Worm (Caenorhabditis elegans) whole organism, L1 larva: ENCODE measurements around the gene npr-43.

Source experiments
- C16A3.4 ChIP-seq: fragments of 150-350 bp; optimal IDR thresholded peaks from 2 replicates; lab custom pipeline; 2014; ENCODE audit warnings: missing biosample characterization, missing genetic modification characterization
- C34B4.2 ChIP-seq: sonication (generic microtip); optimal IDR thresholded peaks from 2 replicates; lab custom pipeline; 2017; ENCODE audit warnings: mild to moderate bottlenecking, missing genetic modification characterization, missing compliant biosample characterization
- F16B12.6 ChIP-seq: fragments of 150-350 bp; optimal IDR thresholded peaks from 2 replicates; lab custom pipeline; 2014; ENCODE audit warnings: missing biosample characterization, missing genetic modification characterization
- Y116A8C.19 ChIP-seq: sonication (generic microtip); optimal IDR thresholded peaks from 2 replicates; lab custom pipeline; 2016; ENCODE audit warnings: missing compliant biosample characterization, missing genetic modification characterization, borderline replicate concordance
- alr-1 ChIP-seq: fragments of 200-800 bp; sonication (Bioruptor generic); optimal IDR thresholded peaks from 2 replicates; lab custom pipeline; 2018; ENCODE audit warnings: borderline replicate concordance, mild to moderate bottlenecking, missing genetic modification characterization, missing compliant biosample characterization
- ama-1 ChIP-seq: fragments of 150-350 bp; optimal IDR thresholded peaks from 2 replicates; lab custom pipeline; 2014
- blmp-1 ChIP-seq: fragments of 150-350 bp; optimal IDR thresholded peaks from 2 replicates; lab custom pipeline; 2014; ENCODE audit warnings: missing biosample characterization, missing genetic modification characterization
- ceh-63 ChIP-seq: fragments of 200-800 bp; sonication (Bioruptor generic); optimal IDR thresholded peaks from 2 replicates; lab custom pipeline; 2018; ENCODE audit warnings: mild to moderate bottlenecking, missing genetic modification characterization, missing compliant biosample characterization
- ceh-8 ChIP-seq: fragments of 200-800 bp; sonication (Bioruptor generic); optimal IDR thresholded peaks from 2 replicates; lab custom pipeline; 2018; ENCODE audit warnings: mild to moderate bottlenecking, missing genetic modification characterization, moderate library complexity, missing compliant biosample characterization
- ceh-82 ChIP-seq, 3 experiments: fragments of 150-350 bp in 1 of 3; sonication (generic microtip) in 2 of 3; optimal IDR thresholded peaks; 2 replicates each; lab custom pipeline; 2014 to 2017; ENCODE audit warnings: missing biosample characterization in 3 of 3, missing genetic modification characterization in 3 of 3
- ceh-88 ChIP-seq: fragments of 200-800 bp; sonication (Bioruptor generic); IDR thresholded peaks from 2 replicates; pipeline ENCODE4 v1.3.6; 2022; ENCODE audit warnings: missing genetic modification characterization, missing compliant biosample characterization
- ceh-90 ChIP-seq: sonication (generic microtip); optimal IDR thresholded peaks from 2 replicates; lab custom pipeline; 2016; ENCODE audit warnings: missing genetic modification characterization, missing compliant biosample characterization
- dsc-1 ChIP-seq: sonication (generic microtip); optimal IDR thresholded peaks from 2 replicates; lab custom pipeline; 2016; ENCODE audit warnings: mild to moderate bottlenecking, missing genetic modification characterization, missing compliant biosample characterization
- efl-1 ChIP-seq, 4 experiments: fragments of 150-350 bp; optimal IDR thresholded peaks in 3 of 4; peaks in 1 of 4; 1 replicate in 1 of 4; 2 replicates in 3 of 4; lab custom pipeline; 2014; ENCODE audit warnings: missing biosample characterization in 2 of 4, missing genetic modification characterization in 2 of 4, missing genetic modification reagents in 2 of 4
- efl-3 ChIP-seq: fragments of 200-800 bp; sonication (Bioruptor generic); optimal IDR thresholded peaks from 2 replicates; lab custom pipeline; 2018; ENCODE audit warnings: mild to moderate bottlenecking, missing genetic modification characterization, missing compliant biosample characterization
- egl-27 ChIP-seq, 2 experiments: fragments of 150-350 bp in 1 of 2; sonication (generic microtip); optimal IDR thresholded peaks; 3 replicates each; lab custom pipeline; 2017 to 2018; ENCODE audit warnings: missing biosample characterization in 2 of 2, missing genetic modification characterization in 2 of 2, missing genetic modification reagents in 2 of 2
- elt-2 ChIP-seq: sonication (generic microtip); optimal IDR thresholded peaks from 2 replicates; lab custom pipeline; 2016; ENCODE audit warnings: missing genetic modification characterization, mild to moderate bottlenecking, inconsistent platforms, missing compliant biosample characterization, missing genetic modification reagents
- elt-3 ChIP-seq, 6 experiments: fragments of 150-350 bp in 1 of 6; sonication (generic microtip); optimal IDR thresholded peaks; 2 replicates each; lab custom pipeline; 2017 to 2018; ENCODE audit warnings: missing biosample characterization in 6 of 6, missing genetic modification characterization in 6 of 6, inconsistent platforms in 1 of 6
- fkh-4 ChIP-seq: sonication (generic microtip); optimal IDR thresholded peaks from 2 replicates; lab custom pipeline; 2016; ENCODE audit warnings: missing compliant biosample characterization, missing genetic modification characterization, borderline replicate concordance
- fos-1 ChIP-seq: fragments of 150-350 bp; optimal IDR thresholded peaks from 2 replicates; lab custom pipeline; 2014; ENCODE audit warnings: missing biosample characterization, missing genetic modification characterization
- grh-1 ChIP-seq: fragments of 200-800 bp; sonication (Bioruptor generic); IDR thresholded peaks from 2 replicates; pipeline ENCODE4 v1.3.6; 2022; ENCODE audit warnings: missing genetic modification reagents, missing genetic modification characterization, missing compliant biosample characterization
- hlh-4 ChIP-seq: sonication (generic microtip); optimal IDR thresholded peaks from 2 replicates; lab custom pipeline; 2016; ENCODE audit warnings: mild to moderate bottlenecking, missing genetic modification characterization, missing compliant biosample characterization
- isw-1 ChIP-seq: fragments of 200-800 bp; sonication (Bioruptor generic); IDR thresholded peaks from 2 replicates; pipeline ENCODE4 v1.3.6; 2022; ENCODE audit warnings: missing genetic modification characterization, missing compliant biosample characterization
- jun-1 ChIP-seq: fragments of 150-350 bp; optimal IDR thresholded peaks from 2 replicates; lab custom pipeline; 2014; ENCODE audit warnings: missing biosample characterization, missing genetic modification reagents, missing genetic modification characterization
- lin-13 ChIP-seq: fragments of 150-350 bp; optimal IDR thresholded peaks from 2 replicates; lab custom pipeline; 2014; ENCODE audit warnings: missing biosample characterization, missing genetic modification reagents, missing genetic modification characterization
- lin-14 ChIP-seq: fragments of 200-800 bp; sonication (Bioruptor generic); optimal IDR thresholded peaks from 2 replicates; lab custom pipeline; 2018; ENCODE audit warnings: mild to moderate bottlenecking, missing genetic modification characterization, moderate library complexity, missing compliant biosample characterization
- lin-15B ChIP-seq: fragments of 150-350 bp; sonication (generic microtip); optimal IDR thresholded peaks from 3 replicates; lab custom pipeline; 2014; ENCODE audit warnings: missing biosample characterization, missing genetic modification characterization
- lin-35 ChIP-seq, 2 experiments: fragments of 150-350 bp; optimal IDR thresholded peaks; 2 replicates each; lab custom pipeline; 2014; ENCODE audit warnings: missing biosample characterization in 2 of 2, missing genetic modification characterization in 2 of 2, missing genetic modification reagents in 2 of 2
- lin-39 ChIP-seq: fragments of 150-350 bp; optimal IDR thresholded peaks from 2 replicates; lab custom pipeline; 2014; ENCODE audit warnings: missing biosample characterization, missing genetic modification reagents, missing genetic modification characterization
- mab-9 ChIP-seq: fragments of 200-800 bp; sonication (Bioruptor generic); IDR thresholded peaks from 2 replicates; pipeline ENCODE4 v1.3.6; 2022; ENCODE audit warnings: missing genetic modification reagents, missing genetic modification characterization, missing compliant biosample characterization
- mdl-1 ChIP-seq, 2 experiments: fragments of 150-350 bp; optimal IDR thresholded peaks; 2 replicates each; lab custom pipeline; 2014 to 2017; ENCODE audit warnings: missing biosample characterization in 2 of 2, missing genetic modification characterization in 2 of 2, inconsistent platforms in 1 of 2
- mep-1 ChIP-seq: fragments of 150-350 bp; optimal IDR thresholded peaks from 2 replicates; lab custom pipeline; 2014; ENCODE audit warnings: missing biosample characterization, missing genetic modification characterization
- nhr-237 ChIP-seq: fragments of 150-350 bp; optimal IDR thresholded peaks from 2 replicates; lab custom pipeline; 2014; ENCODE audit warnings: missing biosample characterization, missing genetic modification characterization
- nhr-47 ChIP-seq: sonication (generic microtip); optimal IDR thresholded peaks from 2 replicates; lab custom pipeline; 2016; ENCODE audit warnings: mild to moderate bottlenecking, missing genetic modification characterization, moderate library complexity, missing compliant biosample characterization
- nhr-76 ChIP-seq: sonication (generic microtip); optimal IDR thresholded peaks from 2 replicates; lab custom pipeline; 2017; ENCODE audit warnings: missing biosample characterization, missing genetic modification characterization
- nhr-84 ChIP-seq: sonication (generic microtip); optimal IDR thresholded peaks from 2 replicates; lab custom pipeline; 2017; ENCODE audit warnings: missing biosample characterization, missing genetic modification characterization
- nhr-85 ChIP-seq: sonication (generic microtip); peaks from one replicate; lab custom pipeline; 2016; ENCODE audit warnings: missing genetic modification characterization, inconsistent platforms, missing compliant biosample characterization
- pag-3 ChIP-seq: sonication (generic microtip); optimal IDR thresholded peaks from 2 replicates; lab custom pipeline; 2017; ENCODE audit warnings: missing genetic modification characterization, mild to moderate bottlenecking, missing compliant biosample characterization, antibody characterized with exemption, borderline replicate concordance; ENCODE audit not compliant: insufficient read depth
- pax-3 ChIP-seq: fragments of 200-800 bp; sonication (Bioruptor generic); optimal IDR thresholded peaks from 2 replicates; lab custom pipeline; 2018; ENCODE audit warnings: mild to moderate bottlenecking, missing genetic modification characterization, moderate library complexity, missing compliant biosample characterization
- rnt-1 ChIP-seq: sonication (generic microtip); optimal IDR thresholded peaks from 2 replicates; lab custom pipeline; 2016; ENCODE audit warnings: mild to moderate bottlenecking, missing genetic modification characterization, moderate library complexity, missing compliant biosample characterization
- snpc-4 ChIP-seq: fragments of 150-350 bp; optimal IDR thresholded peaks from 2 replicates; lab custom pipeline; 2014; ENCODE audit warnings: missing biosample characterization, missing genetic modification characterization
- swsn-7 ChIP-seq: sonication (generic microtip); optimal IDR thresholded peaks from 2 replicates; lab custom pipeline; 2016; ENCODE audit warnings: missing genetic modification characterization, missing compliant biosample characterization
- tlp-1 ChIP-seq: fragments of 150-350 bp; optimal IDR thresholded peaks from 2 replicates; lab custom pipeline; 2014; ENCODE audit warnings: missing biosample characterization, missing genetic modification characterization
- unc-62 ChIP-seq: fragments of 150-350 bp; optimal IDR thresholded peaks from 2 replicates; lab custom pipeline; 2014; ENCODE audit warnings: missing biosample characterization, missing genetic modification reagents, missing genetic modification characterization
- unc-86 ChIP-seq: sonication (generic microtip); optimal IDR thresholded peaks from 2 replicates; lab custom pipeline; 2016; ENCODE audit warnings: missing genetic modification characterization, missing compliant biosample characterization
- vab-15 ChIP-seq: sonication (generic microtip); optimal IDR thresholded peaks from 2 replicates; lab custom pipeline; 2017; ENCODE audit warnings: missing genotype, mild to moderate bottlenecking, missing genetic modification characterization, missing compliant biosample characterization
- zag-1 ChIP-seq: fragments of 150-350 bp; optimal IDR thresholded peaks from 2 replicates; lab custom pipeline; 2014; ENCODE audit warnings: missing biosample characterization, missing genetic modification characterization
- zip-4 ChIP-seq: fragments of 200-800 bp; sonication (Bioruptor generic); optimal IDR thresholded peaks from 2 replicates; lab custom pipeline; 2018; ENCODE audit warnings: mild to moderate bottlenecking, missing genetic modification characterization, moderate library complexity, missing compliant biosample characterization
- ztf-11 ChIP-seq, 2 experiments: sonication (generic microtip); optimal IDR thresholded peaks; 2 replicates each; lab custom pipeline; 2016 to 2017; ENCODE audit warnings: missing genetic modification characterization in 2 of 2, missing biosample characterization in 1 of 2, missing compliant biosample characterization in 1 of 2
- ztf-4 ChIP-seq: fragments of 150-350 bp; optimal IDR thresholded peaks from 2 replicates; lab custom pipeline; 2014; ENCODE audit warnings: missing biosample characterization, missing genetic modification characterization

npr-43 gene

DNA sequence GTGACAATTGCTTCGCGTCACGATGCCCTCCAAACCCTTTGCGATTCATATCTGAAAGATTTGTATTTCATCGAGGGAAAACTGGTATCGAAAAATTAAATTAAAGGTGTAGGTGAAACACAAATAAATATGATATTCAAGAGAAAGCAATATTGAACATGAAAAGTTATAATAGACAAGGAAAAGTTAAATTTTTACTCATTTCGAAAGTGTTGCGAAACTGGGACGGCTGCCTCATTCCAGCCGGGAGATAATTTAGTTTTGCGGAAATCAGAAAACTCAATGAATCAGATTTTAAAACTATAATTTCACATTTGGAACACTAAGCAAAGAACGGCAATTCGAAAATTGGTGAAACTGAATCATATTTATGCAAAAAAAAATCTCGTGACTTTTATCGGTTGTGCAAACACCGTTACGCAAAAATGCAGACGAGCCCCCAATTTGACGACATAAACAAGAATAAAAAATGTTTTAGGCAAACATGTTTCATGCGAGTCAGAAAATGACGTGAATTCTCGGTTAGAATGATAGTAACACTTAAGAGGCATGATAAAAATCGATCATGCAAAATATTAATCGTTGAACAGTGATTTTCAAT lies 36.2 kb upstream of the npr-43 start, which contains the start of the genes nxf-1 and C15H11.11 (continued):
- TF ChIP-seq nhr-85 (tag; lab: Kevin White, UChicago) = peak; percentile 79
- TF ChIP-seq C34B4.2 (tag; lab: Kevin White, UChicago) = no peak
- no peak for TF ChIP-seq grh-1
- peak; percentile 0 for TF ChIP-seq ceh-8 (GFP tag; lab: Kevin White, UChicago)
- TF ChIP-seq nhr-47 = peak; percentile 85
- TF ChIP-seq unc-86 (tag; lab: Kevin White, UChicago) = peak; percentile 72
- TF ChIP-seq ceh-82 (tag; optimal IDR thresholded peaks at IDR 0.05; lab: Kevin White, UChicago) = peak; percentile 50 to 64 (median 51)
- TF ChIP-seq lin-15B (tag; lab: Kevin White, UChicago) = peak; percentile 21
- peak; percentile 80 for TF ChIP-seq swsn-7
- TF ChIP-seq ama-1 (lab: Kevin White, UChicago) = no peak
- peak; percentile 37; the same call in 1 of the 2 replicates for TF ChIP-seq isw-1
- TF ChIP-seq nhr-76 (tag; lab: Kevin White, UChicago) = no peak
- TF ChIP-seq unc-62 (GFP tag; lab: Kevin White, UChicago) = no peak
- no peak for TF ChIP-seq vab-15 (tag; lab: Kevin White, UChicago)
- peak; percentile 57 for TF ChIP-seq lin-39
- TF ChIP-seq tlp-1 (tag; lab: Kevin White, UChicago) = no peak
- TF ChIP-seq fkh-4 = no peak
- TF ChIP-seq jun-1 (tag; lab: Kevin White, UChicago) = peak; percentile 50
- TF ChIP-seq ceh-88 (GFP tag; lab: Robert Waterston, UW) = no peak
- TF ChIP-seq ztf-4 (tag; lab: Kevin White, UChicago) = no peak
- peak; percentile 96 for TF ChIP-seq F16B12.6 (tag; lab: Kevin White, UChicago)
- TF ChIP-seq ceh-90 (tag; lab: Kevin White, UChicago) = no peak
- TF ChIP-seq blmp-1 = peak; percentile 60
- TF ChIP-seq ztf-11 (tag; optimal IDR thresholded peaks at IDR 0.05; lab: Kevin White, UChicago) = no peak
- TF ChIP-seq pax-3 (tag; lab: Kevin White, UChicago) = peak; percentile 49
- no peak for TF ChIP-seq hlh-4
- TF ChIP-seq nhr-84 (tag; lab: Kevin White, UChicago) = no peak
- peak; percentile 62 for TF ChIP-seq C16A3.4 (tag; lab: Kevin White, UChicago)
- TF ChIP-seq lin-14 (GFP tag; lab: Kevin White, UChicago) = peak; percentile 80
- peak in 1 of 2 experiments; percentile 74 for TF ChIP-seq mdl-1 (tag; optimal IDR thresholded peaks at IDR 0.05; lab: Kevin White, UChicago)
- TF ChIP-seq efl-3 (GFP tag; lab: Kevin White, UChicago) = no peak
- TF ChIP-seq lin-35 (GFP tag; optimal IDR thresholded peaks at IDR 0.05; lab: Kevin White, UChicago) = peak; percentile 63 to 79
- peak; percentile 87 for TF ChIP-seq elt-2
- no peak for TF ChIP-seq ceh-63 (GFP tag; lab: Kevin White, UChicago)
- TF ChIP-seq elt-3 (tag; optimal IDR thresholded peaks at IDR 0.05; lab: Kevin White, UChicago) = peak in 2 of 6 experiments; percentile 32 to 51
- peak; percentile 62 for TF ChIP-seq snpc-4 (tag; lab: Kevin White, UChicago)
- TF ChIP-seq zip-4 (GFP tag; lab: Kevin White, UChicago) = peak; percentile 68
- TF ChIP-seq zag-1 (tag; lab: Kevin White, UChicago) = no peak
- no peak for TF ChIP-seq pag-3 (tag; lab: Kevin White, UChicago)
- TF ChIP-seq, all 84 proteins: peak for 47

ce11 chrV:14414032-14414431 lies 35.1 kb upstream of the npr-43 start:
- TF ChIP-seq dsc-1 (no peak), Y116A8C.19 (tag; lab: Kevin White, UChicago) (no peak), lin-13 (GFP tag; lab: Kevin White, UChicago) (no peak), efl-3 (GFP tag; lab: Kevin White, UChicago) (no peak), mep-1 (tag; lab: Kevin White, UChicago) (no peak), unc-86 (tag; lab: Kevin White, UChicago) (no peak), rnt-1 (no peak), fos-1 (no peak), ceh-8 (GFP tag; lab: Kevin White, UChicago) (no peak), C34B4.2 (tag; lab: Kevin White, UChicago) (no peak), jun-1 (tag; lab: Kevin White, UChicago) (peak; percentile 63), efl-1 (optimal IDR thresholded peaks at IDR 0.05; lab: Kevin White, UChicago) (no peak), efl-1 (GFP tag; optimal IDR thresholded peaks at IDR 0.05 in 1 of 2; lab: Kevin White, UChicago) (peak in 1 of 2 experiments; percentile 41), elt-2 (peak; percentile 60), nhr-237 (tag; lab: Kevin White, UChicago) (no peak), mab-9 (GFP tag; lab: Robert Waterston, UW) (no peak), pax-3 (tag; lab: Kevin White, UChicago) (peak; percentile 2), ama-1 (lab: Kevin White, UChicago) (no peak), egl-27 (tag; optimal IDR thresholded peaks at IDR 0.05; lab: Kevin White, UChicago) (no peak), alr-1 (tag; lab: Kevin White, UChicago) (no peak)
